Worm (Caenorhabditis elegans) whole organism, L3 larva: ENCODE results near the gene R13H4.6.

Experiments used
- ama-1 ChIP-seq: fragments of 150-350 bp; optimal IDR thresholded peaks from 2 replicates; lab custom pipeline; 2018
- elt-2 ChIP-seq: sonication (generic microtip); optimal IDR thresholded peaks from 2 replicates; lab custom pipeline; 2016; ENCODE audit warnings: missing genetic modification reagents, mild to moderate bottlenecking, missing genetic modification characterization, missing compliant biosample characterization
- lin-39 ChIP-seq: fragments of 150-350 bp; optimal IDR thresholded peaks from 2 replicates; lab custom pipeline; 2018; ENCODE audit warnings: missing biosample characterization, missing genetic modification reagents, missing genetic modification characterization
- mdl-1 ChIP-seq: fragments of 150-350 bp; optimal IDR thresholded peaks from 2 replicates; lab custom pipeline; 2014; ENCODE audit warnings: missing biosample characterization, missing genetic modification characterization
- nfya-1 ChIP-seq: sonication (generic microtip); optimal IDR thresholded peaks from 2 replicates; lab custom pipeline; 2017; ENCODE audit warnings: missing genetic modification characterization, mild to moderate bottlenecking, missing compliant biosample characterization, antibody characterized with exemption, moderate library complexity; ENCODE audit not compliant: insufficient read depth
- nhr-11 ChIP-seq: fragments of 150-350 bp; optimal IDR thresholded peaks from 2 replicates; lab custom pipeline; 2014; ENCODE audit warnings: missing biosample characterization, missing genetic modification characterization
- nhr-25 ChIP-seq: sonication (generic microtip); optimal IDR thresholded peaks from 2 replicates; lab custom pipeline; 2017; ENCODE audit warnings: missing biosample characterization, missing genetic modification characterization
- nhr-28 ChIP-seq: fragments of 150-350 bp; optimal IDR thresholded peaks from 2 replicates; lab custom pipeline; 2014; ENCODE audit warnings: missing biosample characterization, missing genetic modification characterization
- nhr-77 ChIP-seq: fragments of 150-350 bp; optimal IDR thresholded peaks from 2 replicates; lab custom pipeline; 2014; ENCODE audit warnings: missing biosample characterization, missing genetic modification characterization
- pha-4 ChIP-seq: fragments of 150-350 bp; optimal IDR thresholded peaks from 2 replicates; lab custom pipeline; 2014; ENCODE audit warnings: missing biosample characterization, missing genetic modification reagents, missing genetic modification characterization
- pqm-1 ChIP-seq: fragments of 150-350 bp; optimal IDR thresholded peaks from 2 replicates; lab custom pipeline; 2017; ENCODE audit warnings: missing biosample characterization, missing genetic modification characterization, inconsistent platforms
- snpc-4 ChIP-seq: fragments of 150-350 bp; optimal IDR thresholded peaks from 2 replicates; lab custom pipeline; 2014; ENCODE audit warnings: missing biosample characterization, missing genetic modification characterization
- unc-62 ChIP-seq: fragments of 150-350 bp; sonication (generic microtip); optimal IDR thresholded peaks from 4 replicates; lab custom pipeline; 2014; ENCODE audit warnings: missing biosample characterization, missing genetic modification reagents, missing genetic modification characterization
- ztf-11 ChIP-seq: fragments of 150-350 bp; optimal IDR thresholded peaks from 2 replicates; lab custom pipeline; 2014; ENCODE audit warnings: missing biosample characterization, missing genetic modification characterization

DNA sequence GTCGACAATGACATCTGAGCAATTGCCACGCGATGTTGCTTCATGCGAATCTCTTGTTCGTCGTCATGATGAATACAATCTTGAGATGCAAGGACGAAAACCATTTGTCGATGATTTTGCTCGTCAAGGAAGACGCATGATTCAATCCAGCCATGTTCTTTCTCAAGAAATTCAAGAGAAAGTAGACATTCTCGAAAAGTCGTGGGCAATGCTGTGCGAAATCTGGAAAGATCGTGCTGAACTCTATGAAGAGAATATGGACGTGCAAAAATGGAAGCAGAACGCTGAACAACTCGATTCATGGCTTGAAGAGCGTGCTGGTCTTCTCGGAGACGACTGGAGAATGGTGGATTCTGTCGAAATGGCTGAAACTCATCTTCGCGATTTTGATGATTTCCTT, 50.4 kb downstream of the R13H4.6 start:
- no peak for TF ChIP-seq nhr-11 (tag; lab: Kevin White, UChicago)
- TF ChIP-seq mdl-1 (tag; lab: Kevin White, UChicago) = no peak
- TF ChIP-seq ztf-11 (tag; lab: Kevin White, UChicago) = no peak
- no peak for TF ChIP-seq snpc-4 (tag; lab: Kevin White, UChicago)
- TF ChIP-seq elt-2 (tag; lab: Kevin White, UChicago) = no peak
- no peak for TF ChIP-seq ama-1 (lab: Kevin White, UChicago)
- TF ChIP-seq pha-4 (tag; lab: Kevin White, UChicago) = no peak
- TF ChIP-seq nhr-25 (tag; lab: Kevin White, UChicago) = no peak
- TF ChIP-seq lin-39 (tag; lab: Kevin White, UChicago) = no peak
- no peak for TF ChIP-seq pqm-1 (tag; lab: Kevin White, UChicago)
- no peak for TF ChIP-seq nhr-77 (tag; lab: Kevin White, UChicago)
- TF ChIP-seq nhr-28 = no peak
- TF ChIP-seq unc-62 (GFP tag; lab: Kevin White, UChicago) = no peak
- TF ChIP-seq nfya-1 (tag; lab: Kevin White, UChicago) = no peak
